Worm (Caenorhabditis elegans) whole organism, L3 larva: ENCODE measurements around the gene Y57G11C.30.

ENCODE experiments used
- ama-1 ChIP-seq: fragments of 150-350 bp; optimal IDR thresholded peaks from 2 replicates; lab custom pipeline; 2018
- fkh-2 ChIP-seq: fragments of 150-350 bp; optimal IDR thresholded peaks from 2 replicates; lab custom pipeline; 2014; ENCODE audit warnings: missing biosample characterization, missing genetic modification reagents, missing genetic modification characterization
- nhr-11 ChIP-seq: fragments of 150-350 bp; optimal IDR thresholded peaks from 2 replicates; lab custom pipeline; 2014; ENCODE audit warnings: missing biosample characterization, missing genetic modification characterization
- nhr-43 ChIP-seq: sonication (generic microtip); optimal IDR thresholded peaks from 2 replicates; lab custom pipeline; 2016; ENCODE audit warnings: mild to moderate bottlenecking, missing genetic modification characterization, missing compliant biosample characterization; ENCODE audit not compliant: poor library complexity, severe bottlenecking
- pqm-1 ChIP-seq: fragments of 150-350 bp; optimal IDR thresholded peaks from 2 replicates; lab custom pipeline; 2017; ENCODE audit warnings: missing biosample characterization, missing genetic modification characterization, inconsistent platforms
- zag-1 ChIP-seq: fragments of 150-350 bp; optimal IDR thresholded peaks from 2 replicates; lab custom pipeline; 2014; ENCODE audit warnings: missing biosample characterization, missing genetic modification characterization
- ztf-11 ChIP-seq: fragments of 150-350 bp; optimal IDR thresholded peaks from 2 replicates; lab custom pipeline; 2014; ENCODE audit warnings: missing biosample characterization, missing genetic modification characterization

DNA sequence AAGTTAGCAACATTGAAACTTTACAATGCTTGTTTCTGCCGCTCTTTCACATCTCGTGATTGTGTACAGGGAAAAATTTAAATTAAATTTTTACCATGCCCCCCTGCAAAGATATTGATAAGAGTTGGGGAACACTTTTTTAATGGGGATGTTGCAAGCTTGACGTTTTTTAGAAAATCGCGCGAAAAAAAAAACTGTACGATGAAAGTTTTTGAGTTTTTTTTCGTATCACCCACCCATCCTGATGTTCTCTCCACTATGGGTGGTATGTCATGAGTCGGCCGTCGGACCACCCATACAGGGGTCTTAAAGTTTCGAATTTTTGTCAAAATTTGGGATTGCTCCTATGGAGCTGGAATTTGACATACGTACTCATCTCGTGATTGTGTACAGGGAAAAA, 10.4 kb downstream of the Y57G11C.30 start:
- TF ChIP-seq ztf-11 (tag; lab: Kevin White, UChicago) (no peak), nhr-43 (no peak), fkh-2 (no peak), zag-1 (tag; lab: Kevin White, UChicago) (no peak), pqm-1 (tag; lab: Kevin White, UChicago) (no peak), nhr-11 (tag; lab: Kevin White, UChicago) (no peak), ama-1 (no peak)
